Fruit fly (Drosophila melanogaster): ENCODE measurements around the gene hng3.

The hng3 gene

dm6 chr3L:799837-800513, 44.7 kb upstream of the hng3 start:
- TF ChIP-seq woc (GFP tag; optimal IDR thresholded peaks at IDR 0.05) (peak; percentile 65), h (GFP tag; optimal IDR thresholded peaks at IDR 0.05) (peak; percentile 78), psq (GFP tag; optimal IDR thresholded peaks at IDR 0.05) (peak; percentile 52), sage (GFP tag; optimal IDR thresholded peaks at IDR 0.05) (peak; percentile 23), Hr78 (GFP tag; optimal IDR thresholded peaks at IDR 0.05) (no peak), Hnf4 (GFP tag; optimal IDR thresholded peaks at IDR 0.05) (peak; percentile 70), brk (GFP tag; optimal IDR thresholded peaks at IDR 0.05) (no peak), lola (GFP tag; optimal IDR thresholded peaks at IDR 0.05) (no peak), dmrt93B (GFP tag; optimal IDR thresholded peaks at IDR 0.05) (peak; percentile 53), foxo (GFP tag; optimal IDR thresholded peaks at IDR 0.05) (peak in 1 of 2 experiments; percentile 68), dl (GFP tag; optimal IDR thresholded peaks at IDR 0.05; ENCODE audit: insufficient read depth in 1 of 2, partially characterized antibody in 2 of 2) (no peak), Sp1 (GFP tag; optimal IDR thresholded peaks at IDR 0.05) (peak; percentile 62), br (GFP tag; optimal IDR thresholded peaks at IDR 0.05) (peak; percentile 64), dsf (GFP tag; optimal IDR thresholded peaks at IDR 0.05; ENCODE audit: borderline replicate concordance) (no peak), sv (GFP tag; optimal IDR thresholded peaks at IDR 0.05) (no peak), jim (GFP tag; optimal IDR thresholded peaks at IDR 0.05) (no peak), Vsx2 (GFP tag; optimal IDR thresholded peaks at IDR 0.05; ENCODE audit: partially characterized antibody) (peak; percentile 11), fru (GFP tag; optimal IDR thresholded peaks at IDR 0.05) (peak; percentile 76), OdsH (GFP tag; optimal IDR thresholded peaks at IDR 0.05) (peak; percentile 66), Dif (GFP tag; optimal IDR thresholded peaks at IDR 0.05; ENCODE audit: partially characterized antibody) (no peak), HLH106 (tag; optimal IDR thresholded peaks at IDR 0.05) (peak; percentile 71), ey (GFP tag; optimal IDR thresholded peaks at IDR 0.05) (peak; percentile 77), Mio (GFP tag; optimal IDR thresholded peaks at IDR 0.05) (no peak), Rel (GFP tag; optimal IDR thresholded peaks at IDR 0.05) (no peak), Rel (tag; optimal IDR thresholded peaks at IDR 0.05) (peak; percentile 1), rgr (GFP tag; optimal IDR thresholded peaks at IDR 0.05) (peak; percentile 62), CG9705 (GFP tag; optimal IDR thresholded peaks at IDR 0.05) (no peak)

dm6 chr3L:796926-797802, 41.9 kb upstream of the hng3 start:
- TF ChIP-seq sage (GFP tag; optimal IDR thresholded peaks at IDR 0.05), result peak; percentile 1
- no peak for TF ChIP-seq usp (GFP tag; optimal IDR thresholded peaks at IDR 0.05)
- TF ChIP-seq fru (GFP tag; optimal IDR thresholded peaks at IDR 0.05), result peak; percentile 31
- peak; percentile 24 for TF ChIP-seq HLH106 (tag; optimal IDR thresholded peaks at IDR 0.05)
- TF ChIP-seq h (GFP tag; optimal IDR thresholded peaks at IDR 0.05), result peak; percentile 26
- TF ChIP-seq foxo (GFP tag; optimal IDR thresholded peaks at IDR 0.05), result peak in 1 of 2 experiments; percentile 20
- no peak for TF ChIP-seq CG9705 (GFP tag; optimal IDR thresholded peaks at IDR 0.05)

DNA sequence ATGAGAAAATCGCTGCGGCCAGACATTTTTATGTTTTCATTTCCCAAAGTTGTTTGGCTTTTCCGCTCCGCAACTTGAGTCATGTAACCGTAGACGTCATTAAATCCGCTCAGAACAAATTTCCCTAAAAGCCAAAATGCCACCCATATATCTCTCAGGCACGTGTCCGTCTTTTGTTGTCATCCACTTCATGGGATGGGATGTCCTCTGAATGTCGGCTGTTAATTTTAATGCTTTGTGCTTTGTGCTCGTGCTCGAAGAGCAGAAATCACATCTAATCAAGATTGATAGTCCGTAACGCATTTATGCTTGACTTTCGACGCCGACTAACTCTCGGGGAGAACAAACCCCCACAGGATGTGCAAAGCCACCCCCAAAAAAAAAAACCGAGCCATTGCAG, 39.7 kb upstream of the hng3 start:
- TF ChIP-seq Dfd (GFP tag; optimal IDR thresholded peaks at IDR 0.05), result no peak

DNA sequence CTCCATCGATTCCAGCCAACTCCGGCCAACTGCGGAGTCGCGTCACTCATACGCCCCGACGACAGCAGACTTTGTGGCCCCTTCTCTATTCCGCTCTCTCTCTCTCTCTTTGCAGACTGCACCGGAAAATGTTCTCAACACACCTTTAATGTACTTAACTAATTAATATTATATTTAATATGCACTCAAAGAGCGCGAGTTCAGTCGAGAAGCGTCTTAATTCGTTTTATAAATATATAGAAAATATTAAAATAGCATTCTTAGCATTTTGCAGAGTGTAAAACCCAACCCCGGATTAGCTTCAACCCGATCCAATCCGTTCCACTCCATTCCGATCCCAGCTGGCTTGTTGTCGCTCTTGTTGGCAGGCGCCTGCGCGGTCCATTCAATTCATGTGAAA, 39.2 kb upstream of the hng3 start:
- TF ChIP-seq br (GFP tag; optimal IDR thresholded peaks at IDR 0.05) (no peak), fru (GFP tag; optimal IDR thresholded peaks at IDR 0.05) (no peak), rgr (GFP tag; optimal IDR thresholded peaks at IDR 0.05) (no peak), Hr78 (GFP tag; optimal IDR thresholded peaks at IDR 0.05) (no peak)

DNA sequence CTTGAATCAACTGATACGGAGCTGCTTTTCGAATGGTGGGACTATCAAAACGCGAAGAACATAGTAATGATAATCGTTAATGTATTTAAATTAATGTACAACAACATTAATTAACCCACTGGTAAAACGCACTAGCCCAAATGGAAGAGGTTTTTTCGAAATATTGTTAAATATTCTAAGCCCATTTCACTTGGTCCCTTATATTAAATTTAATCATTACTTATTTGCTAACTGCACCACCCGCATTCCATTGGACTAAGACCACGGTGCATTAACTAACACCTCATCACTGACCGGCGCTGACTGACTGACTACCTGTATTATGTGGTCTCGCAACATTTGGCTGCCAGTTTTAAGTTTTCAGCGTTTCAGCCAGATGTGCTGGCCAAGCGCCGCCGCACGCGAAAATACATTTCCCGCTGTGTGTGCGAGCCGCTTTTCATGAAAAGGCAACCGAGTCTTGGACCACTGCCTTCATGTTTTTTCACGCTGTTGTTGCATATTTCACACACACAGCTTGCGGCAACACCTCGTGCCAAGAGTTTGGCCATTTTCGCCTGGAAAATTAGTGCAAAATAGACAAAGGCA, 38.5 kb upstream of the hng3 start:
- TF ChIP-seq Hr83 (GFP tag; optimal IDR thresholded peaks at IDR 0.05; ENCODE audit: poor library complexity, severe bottlenecking) (no peak), tai (GFP tag; optimal IDR thresholded peaks at IDR 0.05) (no peak), GATAd (GFP tag; optimal IDR thresholded peaks at IDR 0.05) (no peak), N (GFP tag; optimal IDR thresholded peaks at IDR 0.05) (no peak), jim (GFP tag; optimal IDR thresholded peaks at IDR 0.05) (no peak), lola (GFP tag; optimal IDR thresholded peaks at IDR 0.05) (no peak), woc (GFP tag; optimal IDR thresholded peaks at IDR 0.05) (no peak), Mio (GFP tag; optimal IDR thresholded peaks at IDR 0.05) (no peak), pan (optimal IDR thresholded peaks at IDR 0.05) (no peak), CG9705 (GFP tag; optimal IDR thresholded peaks at IDR 0.05) (no peak), dsf (GFP tag; optimal IDR thresholded peaks at IDR 0.05; ENCODE audit: borderline replicate concordance) (no peak), Jra (GFP tag; optimal IDR thresholded peaks at IDR 0.05) (no peak), Myc (optimal IDR thresholded peaks at IDR 0.05) (no peak), psq (GFP tag; optimal IDR thresholded peaks at IDR 0.05) (no peak), brk (GFP tag; optimal IDR thresholded peaks at IDR 0.05) (no peak), CrebA (GFP tag; optimal IDR thresholded peaks at IDR 0.05; ENCODE audit: borderline replicate concordance) (no peak), CG32264 (GFP tag; optimal IDR thresholded peaks at IDR 0.05) (no peak), Sp1 (GFP tag; optimal IDR thresholded peaks at IDR 0.05) (no peak)
